Worm (Caenorhabditis elegans) whole organism, L4/young adult: ENCODE data around the gene C11G6.2.
A peak's percentile ranks its signal among the peaks of the same experiment; 100 is the strongest.

Source experiments
- W03F9.2 ChIP-seq: fragments of 150-350 bp; optimal IDR thresholded peaks from 2 replicates; lab custom pipeline; 2014; ENCODE audit warnings: missing biosample characterization, missing genetic modification characterization
- dao-5 ChIP-seq: sonication (generic microtip); optimal IDR thresholded peaks from 2 replicates; lab custom pipeline; 2016; ENCODE audit warnings: missing genotype, missing genetic modification characterization, moderate library complexity, missing compliant biosample characterization
- him-1 ChIP-seq: sonication (generic microtip); optimal IDR thresholded peaks from 2 replicates; lab custom pipeline; 2016; ENCODE audit warnings: missing genotype, missing genetic modification reagents, missing genetic modification characterization, missing compliant biosample characterization

C11G6.2 gene

ce11 chrX:16321864-16322263 lies 6.6 kb upstream of the C11G6.2 start:
- TF ChIP-seq dao-5 (tag; lab: Kevin White, UChicago) (no peak), W03F9.2 (no peak), him-1 (tag; lab: Kevin White, UChicago) (no peak)

- TF ChIP-seq him-1 (tag; lab: Kevin White, UChicago) = no peak
- no peak for TF ChIP-seq W03F9.2
- TF ChIP-seq dao-5 (tag; lab: Kevin White, UChicago) = no peak
Measured at ce11 chrX:16324222-16324621, 4.2 kb upstream of the C11G6.2 start.

- TF ChIP-seq dao-5 (tag; lab: Kevin White, UChicago) = no peak
- no peak for TF ChIP-seq him-1 (tag; lab: Kevin White, UChicago)
Measured at ce11 chrX:16327229-16327628, 1.2 kb upstream of the C11G6.2 start.

ce11 chrX:16331425-16331824 lies 3.0 kb downstream of the C11G6.2 start:
- no peak for TF ChIP-seq W03F9.2
- no peak for TF ChIP-seq him-1 (tag; lab: Kevin White, UChicago)
- no peak for TF ChIP-seq dao-5 (tag; lab: Kevin White, UChicago)

- no peak for TF ChIP-seq W03F9.2
- TF ChIP-seq dao-5 (tag; lab: Kevin White, UChicago) = no peak
- TF ChIP-seq him-1 (tag; lab: Kevin White, UChicago) = no peak
Measured at ce11 chrX:16331932-16332485, 3.6 kb downstream of the C11G6.2 start, which contains the start of gene taf-3. Gene taf-3, plus strand, starts transcription at chrX:16332435.

ce11 chrX:16335396-16335795 lies 7.0 kb downstream of the C11G6.2 start:
- TF ChIP-seq W03F9.2 = no peak
- TF ChIP-seq dao-5 (tag; lab: Kevin White, UChicago) = no peak
- no peak for TF ChIP-seq him-1 (tag; lab: Kevin White, UChicago)

- no peak for TF ChIP-seq dao-5 (tag; lab: Kevin White, UChicago)
- TF ChIP-seq W03F9.2 = no peak
- no peak for TF ChIP-seq him-1 (tag; lab: Kevin White, UChicago)
Measured at ce11 chrX:16336940-16337339, 8.5 kb downstream of the C11G6.2 start.

ce11 chrX:16337399-16337798 lies 9.0 kb downstream of the C11G6.2 start:
- TF ChIP-seq W03F9.2 (no peak), him-1 (tag; lab: Kevin White, UChicago) (no peak), dao-5 (tag; lab: Kevin White, UChicago) (no peak)

ce11 chrX:16339207-16339606 lies 10.8 kb downstream of the C11G6.2 start:
- TF ChIP-seq him-1 (tag; lab: Kevin White, UChicago) (no peak), dao-5 (tag; lab: Kevin White, UChicago) (no peak), W03F9.2 (no peak)

- TF ChIP-seq dao-5 (tag; lab: Kevin White, UChicago) (no peak), him-1 (tag; lab: Kevin White, UChicago) (no peak), W03F9.2 (no peak)
Measured at ce11 chrX:16341838-16342237, 13.4 kb downstream of the C11G6.2 start.

- TF ChIP-seq dao-5 (tag; lab: Kevin White, UChicago) = no peak
Measured at ce11 chrX:16342256-16342655, 13.8 kb downstream of the C11G6.2 start.

- TF ChIP-seq W03F9.2 (no peak), dao-5 (tag; lab: Kevin White, UChicago) (no peak), him-1 (tag; lab: Kevin White, UChicago) (no peak)
Measured at ce11 chrX:16343885-16344640, 15.6 kb downstream of the C11G6.2 start.

ce11 chrX:16345296-16345695 lies 16.9 kb downstream of the C11G6.2 start:
- TF ChIP-seq dao-5 (tag; lab: Kevin White, UChicago) (no peak), W03F9.2 (no peak), him-1 (tag; lab: Kevin White, UChicago) (no peak)

- TF ChIP-seq dao-5 (tag; lab: Kevin White, UChicago) (no peak), him-1 (tag; lab: Kevin White, UChicago) (no peak), W03F9.2 (peak; percentile 5)
Measured at ce11 chrX:16346212-16346883, 17.9 kb downstream of the C11G6.2 start.
